Worm (Caenorhabditis elegans) whole organism, dauer: ENCODE measurements around the gene R05A10.1.

Experiments used
- unc-62 ChIP-seq: sonication (generic microtip); optimal IDR thresholded peaks from 2 replicates; lab custom pipeline; 2017; ENCODE audit warnings: missing biosample characterization, missing genetic modification reagents, missing genetic modification characterization

The R05A10.1 gene

ce11 chrIV:14196176-14196575, 14.0 kb downstream of the R05A10.1 start, which contains the start of gene F02H6.2:
Gene F02H6.2, plus strand, starts transcription at chrIV:14196476.
- TF ChIP-seq unc-62 (GFP tag; lab: Kevin White, UChicago) = no peak

DNA sequence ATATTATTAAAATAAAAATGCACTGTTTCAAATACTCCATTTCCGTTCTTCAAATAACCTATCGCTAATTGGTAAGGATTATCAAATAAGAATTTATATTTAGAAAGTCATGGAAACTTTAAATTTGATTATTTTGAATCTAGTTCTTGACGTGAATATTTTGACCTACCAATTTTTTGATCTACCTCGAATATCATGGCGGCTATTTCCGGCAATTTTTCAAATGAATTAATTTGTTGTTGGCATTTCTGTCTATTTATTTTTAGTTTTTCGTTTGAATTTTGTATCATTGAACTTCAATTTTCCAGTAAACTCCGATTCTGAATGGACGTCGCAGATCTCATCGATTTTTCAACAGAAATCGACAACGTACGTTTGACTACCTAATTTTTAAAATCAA, 21.0 kb downstream of the R05A10.1 start, which contains the start of gene F02H6.3:
TSS of gene F02H6.3 (plus strand) at position 266 of the 400 bp plus-strand sequence.
- no peak for TF ChIP-seq unc-62 (GFP tag; lab: Kevin White, UChicago)

DNA sequence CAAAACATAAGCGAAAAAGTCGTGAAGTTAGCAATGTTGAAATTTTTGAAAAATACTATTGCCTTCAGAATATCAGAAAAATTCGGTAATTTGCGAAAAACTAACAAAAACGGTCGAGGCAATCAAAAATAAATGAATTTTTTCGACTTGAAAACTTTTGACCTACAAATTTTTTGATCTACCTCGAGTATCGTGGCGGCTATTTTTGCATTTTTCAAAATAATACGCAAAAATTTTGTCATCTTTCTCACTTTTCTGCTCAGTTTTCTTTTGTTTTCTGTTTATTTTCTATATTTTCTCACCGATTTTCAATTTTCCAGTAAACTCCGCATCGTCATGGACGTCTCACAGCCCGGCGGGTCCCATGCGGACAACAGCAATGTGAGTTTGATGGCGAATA, 33.6 kb downstream of the R05A10.1 start:
- TF ChIP-seq unc-62 (GFP tag; lab: Kevin White, UChicago) = no peak

- TF ChIP-seq unc-62 (GFP tag; lab: Kevin White, UChicago) = no peak
Observed at ce11 chrIV:14219714-14220113, 37.5 kb downstream of the R05A10.1 start, which contains the start of gene sqrd-1. Gene sqrd-1, plus strand, starts transcription at chrIV:14219871.

- no peak for TF ChIP-seq unc-62 (GFP tag; lab: Kevin White, UChicago)
Observed at ce11 chrIV:14224912-14225311, 42.7 kb downstream of the R05A10.1 start.

DNA sequence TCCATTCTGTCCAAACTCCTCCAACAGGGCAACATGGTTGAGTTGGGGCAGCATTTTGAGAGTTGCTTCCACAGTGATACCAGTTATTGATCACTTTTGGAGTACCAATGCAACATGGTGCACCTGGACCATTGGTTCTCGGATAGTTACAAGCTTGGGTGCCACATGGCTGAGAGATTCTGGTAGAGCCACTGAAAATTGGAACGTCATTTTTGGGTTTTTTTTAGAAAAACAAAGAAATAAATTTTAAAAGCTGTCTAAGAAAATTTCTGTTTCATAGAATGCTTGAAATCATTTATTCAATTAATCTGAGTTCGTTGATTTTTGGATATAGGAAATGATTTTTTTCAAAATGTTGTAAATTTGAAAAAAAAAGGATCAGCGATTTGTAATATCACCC, 45.0 kb downstream of the R05A10.1 start:
- TF ChIP-seq unc-62 (GFP tag; lab: Kevin White, UChicago) = no peak

DNA sequence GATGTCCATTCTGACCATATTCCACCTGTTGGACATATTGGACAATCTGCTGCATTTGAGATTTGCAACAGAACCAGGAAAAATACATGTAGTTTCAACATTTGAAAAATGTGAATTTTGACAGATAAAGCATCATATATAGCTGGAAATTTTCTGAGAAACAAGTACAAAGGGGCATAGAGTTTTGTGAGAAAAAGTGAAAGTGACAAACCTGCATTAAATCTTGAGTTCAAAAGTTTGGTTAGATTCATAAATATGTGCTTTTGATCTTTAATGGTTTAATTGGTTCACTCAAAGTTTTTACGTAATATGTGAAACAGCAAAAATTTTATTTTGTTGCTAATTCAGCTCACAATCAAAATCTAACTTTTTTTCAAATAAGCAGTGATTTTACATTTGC, 45.9 kb downstream of the R05A10.1 start, which contains the start of gene F02H6.7:
TSS of gene F02H6.7 (minus strand) at position 101 of the 400 bp plus-strand sequence.
- TF ChIP-seq unc-62 (GFP tag; lab: Kevin White, UChicago) = no peak

DNA sequence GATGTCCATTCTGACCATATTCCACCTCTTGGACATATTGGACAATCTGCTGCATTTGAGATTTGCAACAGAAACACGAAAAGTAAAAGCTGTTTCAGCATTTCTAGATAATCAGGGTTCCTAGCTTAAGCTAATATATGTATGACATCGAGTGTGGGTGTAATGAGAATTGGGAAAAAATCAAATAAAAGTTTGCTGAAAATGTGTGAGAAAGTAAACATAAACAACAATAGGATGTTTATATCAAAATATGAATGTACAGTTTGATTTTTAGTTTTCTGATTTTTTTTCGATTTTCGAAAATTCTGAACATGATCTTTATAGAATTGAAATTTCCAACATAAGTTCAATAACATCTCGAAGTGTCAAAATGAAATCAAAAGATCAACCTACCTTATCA, 48.6 kb downstream of the R05A10.1 start, which contains the start of gene F02H6.6:
TSS of gene F02H6.6 (minus strand) at position 101 of the 400 bp plus-strand sequence.
- TF ChIP-seq unc-62 (GFP tag; lab: Kevin White, UChicago) = no peak

DNA sequence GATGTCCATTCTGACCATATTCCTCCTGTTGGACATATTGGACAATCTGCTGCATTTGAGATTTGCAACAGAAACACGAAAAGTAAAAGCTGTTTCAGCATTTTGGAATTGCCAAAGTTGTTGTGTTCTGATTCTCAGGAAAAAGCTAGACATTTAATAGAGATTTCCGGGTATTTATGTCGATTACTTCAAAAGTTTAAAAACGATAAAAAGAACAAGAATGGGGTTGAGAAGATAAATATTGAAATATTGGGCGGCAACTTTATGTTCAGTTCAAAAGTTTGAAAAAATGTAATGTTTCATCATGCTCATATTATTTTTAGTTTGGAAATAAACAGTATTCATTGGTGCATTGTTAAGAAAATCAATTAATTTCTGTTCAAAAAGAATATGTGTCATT, 56.8 kb downstream of the R05A10.1 start, which contains the start of gene Y64G10A.1:
TSS of gene Y64G10A.1 (minus strand) at position 101 of the 400 bp plus-strand sequence.
- no peak for TF ChIP-seq unc-62 (GFP tag; lab: Kevin White, UChicago)
